Fruit fly (Drosophila melanogaster): ENCODE data around the gene mIF2.

dm6 chr3R:28561320-28561831, 16.8 kb upstream of the mIF2 start:
- no peak for TF ChIP-seq dmrt11E (tag; optimal IDR thresholded peaks at IDR 0.05)
- no peak for TF ChIP-seq CG10267 (tag; optimal IDR thresholded peaks at IDR 0.05)
- no peak for TF ChIP-seq CG8924 (tag; optimal IDR thresholded peaks at IDR 0.05)

Measured in whole organism, embryonic.